Fruit fly (Drosophila melanogaster) whole organism, prepupa: ENCODE measurements around the gene Gpdh1.

Experiments used
- CG11902 ChIP-seq: fragments of 200-800 bp; sonication (Bioruptor generic); optimal IDR thresholded peaks from 3 replicates; lab custom pipeline; 2016; ENCODE audit warnings: missing biosample characterization, missing genetic modification characterization
- CG15336 ChIP-seq: fragments of 200-800 bp; sonication (Bioruptor generic); IDR thresholded peaks from 2 replicates; pipeline ENCODE4 v1.3.6; 2022; ENCODE audit warnings: missing biosample characterization, missing genetic modification characterization
- CG1621 ChIP-seq: fragments of 200-800 bp; sonication (Bioruptor generic); optimal IDR thresholded peaks from 3 replicates; lab custom pipeline; 2018; ENCODE audit warnings: missing biosample characterization, mild to moderate bottlenecking, missing genetic modification characterization
- CG16779 ChIP-seq: fragments of 200-800 bp; sonication (Bioruptor generic); optimal IDR thresholded peaks from 3 replicates; lab custom pipeline; 2017; ENCODE audit warnings: missing biosample characterization, mild to moderate bottlenecking, missing genetic modification characterization
- CG31627 ChIP-seq: fragments of 200-800 bp; sonication (Bioruptor generic); optimal IDR thresholded peaks from 3 replicates; lab custom pipeline; 2016; ENCODE audit warnings: missing biosample characterization, missing genetic modification characterization
- CG34406 ChIP-seq: fragments of 200-800 bp; sonication (Bioruptor generic); optimal IDR thresholded peaks from 3 replicates; lab custom pipeline; 2016; ENCODE audit warnings: missing biosample characterization, missing genetic modification characterization
- CG3919 ChIP-seq: fragments of 200-800 bp; sonication (Bioruptor generic); optimal IDR thresholded peaks from 3 replicates; lab custom pipeline; 2016; ENCODE audit warnings: missing biosample characterization, missing genetic modification characterization
- CG6163 ChIP-seq: fragments of 200-800 bp; sonication (Bioruptor generic); IDR thresholded peaks from 3 replicates; pipeline ENCODE4 v1.3.6; 2022; ENCODE audit warnings: missing biosample characterization, missing genetic modification characterization
- CG6276 ChIP-seq: fragments of 200-800 bp; sonication (Bioruptor generic); optimal IDR thresholded peaks from 2 replicates; lab custom pipeline; 2017; ENCODE audit warnings: missing biosample characterization, mild to moderate bottlenecking, missing genetic modification characterization
- CG6792 ChIP-seq: fragments of 200-800 bp; sonication (Bioruptor generic); optimal IDR thresholded peaks from 3 replicates; lab custom pipeline; 2016; ENCODE audit warnings: missing biosample characterization, missing genetic modification characterization
- CG6854 ChIP-seq: fragments of 200-800 bp; sonication (Bioruptor generic); optimal IDR thresholded peaks from 2 replicates; lab custom pipeline; 2017; ENCODE audit warnings: missing biosample characterization, mild to moderate bottlenecking, missing genetic modification characterization
- CG7368 ChIP-seq: fragments of 200-800 bp; sonication (Bioruptor generic); optimal IDR thresholded peaks from 3 replicates; lab custom pipeline; 2016; ENCODE audit warnings: missing biosample characterization, missing genetic modification characterization
- CG8119 ChIP-seq: fragments of 200-800 bp; sonication (Bioruptor generic); IDR thresholded peaks from 3 replicates; pipeline ENCODE4 v1.3.6; 2022; ENCODE audit warnings: missing biosample characterization, missing genetic modification characterization
- CG8632 ChIP-seq: fragments of 200-800 bp; sonication (Bioruptor generic); optimal IDR thresholded peaks from 3 replicates; lab custom pipeline; 2016; ENCODE audit warnings: missing biosample characterization, missing genetic modification characterization
- Eip75B ChIP-seq: fragments of 200-800 bp; sonication (Bioruptor generic); optimal IDR thresholded peaks from 3 replicates; lab custom pipeline; 2016; ENCODE audit warnings: missing biosample characterization, missing genetic modification characterization
- Ets21C ChIP-seq: fragments of 200-800 bp; sonication (Bioruptor generic); optimal IDR thresholded peaks from 3 replicates; lab custom pipeline; 2016; ENCODE audit warnings: missing biosample characterization, missing genetic modification characterization
- Hr38 ChIP-seq: sonication (Bioruptor generic); optimal IDR thresholded peaks from 2 replicates; lab custom pipeline; 2016; ENCODE audit warnings: missing biosample characterization, missing genetic modification characterization
- Lpt ChIP-seq: fragments of 200-800 bp; sonication (Bioruptor generic); optimal IDR thresholded peaks from 3 replicates; lab custom pipeline; 2016; ENCODE audit warnings: missing biosample characterization, missing genetic modification characterization
- Sox14 ChIP-seq: fragments of 200-800 bp; sonication (Bioruptor generic); optimal IDR thresholded peaks from 3 replicates; lab custom pipeline; 2016; ENCODE audit warnings: missing biosample characterization, missing genetic modification characterization
- Sox15 ChIP-seq: fragments of 200-800 bp; sonication (Bioruptor generic); optimal IDR thresholded peaks from 3 replicates; lab custom pipeline; 2016; ENCODE audit warnings: missing biosample characterization, missing genetic modification characterization
- achi ChIP-seq: fragments of 200-800 bp; sonication (Bioruptor generic); optimal IDR thresholded peaks from 3 replicates; lab custom pipeline; 2016; ENCODE audit warnings: missing biosample characterization, missing genetic modification characterization
- cyc ChIP-seq: fragments of 200-800 bp; sonication (Bioruptor generic); optimal IDR thresholded peaks from 3 replicates; lab custom pipeline; 2016; ENCODE audit warnings: missing biosample characterization, missing genetic modification characterization
- dac ChIP-seq: fragments of 200-800 bp; sonication (Bioruptor generic); optimal IDR thresholded peaks from 2 replicates; lab custom pipeline; 2017; ENCODE audit warnings: missing biosample characterization, mild to moderate bottlenecking, missing genetic modification characterization
- esn ChIP-seq: fragments of 200-800 bp; sonication (Bioruptor generic); optimal IDR thresholded peaks from 2 replicates; lab custom pipeline; 2016; ENCODE audit warnings: missing biosample characterization, mild to moderate bottlenecking, missing genetic modification characterization, moderate library complexity
- fd85E ChIP-seq: fragments of 200-800 bp; sonication (Bioruptor generic); optimal IDR thresholded peaks from 3 replicates; lab custom pipeline; 2016; ENCODE audit warnings: missing biosample characterization, missing genetic modification characterization
- fkh ChIP-seq: fragments of 200-800 bp; sonication (Bioruptor generic); optimal IDR thresholded peaks from 3 replicates; lab custom pipeline; 2017; ENCODE audit warnings: missing biosample characterization, mild to moderate bottlenecking, missing genetic modification characterization, moderate library complexity
- lz ChIP-seq: fragments of 200-800 bp; sonication (Bioruptor generic); optimal IDR thresholded peaks from 3 replicates; lab custom pipeline; 2016; ENCODE audit warnings: missing biosample characterization, missing genetic modification characterization
- salr ChIP-seq, 2 experiments: fragments of 200-800 bp; sonication (Bioruptor generic); optimal IDR thresholded peaks; 3 replicates each; lab custom pipeline; 2016 to 2018; ENCODE audit warnings: missing biosample characterization in 2 of 2, missing genetic modification characterization in 2 of 2, mild to moderate bottlenecking in 1 of 2
- spab ChIP-seq: fragments of 200-800 bp; sonication (Bioruptor generic); optimal IDR thresholded peaks from 2 replicates; lab custom pipeline; 2017; ENCODE audit warnings: missing biosample characterization, mild to moderate bottlenecking, missing genetic modification characterization, missing genetic modification reagents
- svp ChIP-seq: fragments of 200-800 bp; sonication (Bioruptor generic); peaks from one replicate; lab custom pipeline; 2016; ENCODE audit warnings: missing biosample characterization, missing genetic modification characterization
- topi ChIP-seq: fragments of 200-800 bp; sonication (Bioruptor generic); optimal IDR thresholded peaks from 3 replicates; lab custom pipeline; 2016; ENCODE audit warnings: missing biosample characterization, missing genetic modification characterization
- vri ChIP-seq: fragments of 200-800 bp; sonication (Bioruptor generic); optimal IDR thresholded peaks from 3 replicates; lab custom pipeline; 2016; ENCODE audit warnings: missing biosample characterization, mild to moderate bottlenecking, missing genetic modification characterization

The Gpdh1 gene

DNA sequence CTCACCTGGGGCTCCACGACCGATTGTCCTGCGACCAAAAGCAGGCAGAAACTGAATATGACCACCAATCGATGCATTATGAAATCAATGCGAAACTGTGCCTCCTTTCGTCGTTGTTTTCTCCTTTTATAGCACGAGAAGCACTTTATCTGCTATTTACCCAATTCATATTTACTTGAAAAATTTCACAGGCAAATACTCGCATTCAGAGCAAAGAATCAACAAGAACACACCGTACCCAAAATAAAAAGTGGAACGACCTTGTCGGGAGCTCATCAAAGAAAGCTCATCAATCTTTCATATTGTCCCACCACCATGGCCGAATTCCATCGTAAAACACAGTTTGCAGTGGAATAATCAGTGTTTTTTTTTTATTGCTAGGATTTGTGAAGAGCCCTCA is 38.9 kb upstream of the Gpdh1 start, which contains the start of gene CG9021 (continued):
- TF ChIP-seq fd85E (GFP tag; lab: Kevin White, UChicago): no peak
- no peak for TF ChIP-seq dac (GFP tag; lab: Kevin White, UChicago)
- no peak for TF ChIP-seq CG6276 (GFP tag; lab: Kevin White, UChicago)
- TF ChIP-seq Eip75B (GFP tag; lab: Kevin White, UChicago): no peak
- TF ChIP-seq Sox15: no peak
- peak; percentile 55 for TF ChIP-seq topi (GFP tag; lab: Kevin White, UChicago)
- peak; percentile 14 for TF ChIP-seq CG8632
- peak; percentile 6 for TF ChIP-seq CG3919 (GFP tag; lab: Kevin White, UChicago)
- no peak for TF ChIP-seq Hr38 (GFP tag; lab: Kevin White, UChicago)
- no peak for TF ChIP-seq CG6163
- no peak for TF ChIP-seq CG16779

DNA sequence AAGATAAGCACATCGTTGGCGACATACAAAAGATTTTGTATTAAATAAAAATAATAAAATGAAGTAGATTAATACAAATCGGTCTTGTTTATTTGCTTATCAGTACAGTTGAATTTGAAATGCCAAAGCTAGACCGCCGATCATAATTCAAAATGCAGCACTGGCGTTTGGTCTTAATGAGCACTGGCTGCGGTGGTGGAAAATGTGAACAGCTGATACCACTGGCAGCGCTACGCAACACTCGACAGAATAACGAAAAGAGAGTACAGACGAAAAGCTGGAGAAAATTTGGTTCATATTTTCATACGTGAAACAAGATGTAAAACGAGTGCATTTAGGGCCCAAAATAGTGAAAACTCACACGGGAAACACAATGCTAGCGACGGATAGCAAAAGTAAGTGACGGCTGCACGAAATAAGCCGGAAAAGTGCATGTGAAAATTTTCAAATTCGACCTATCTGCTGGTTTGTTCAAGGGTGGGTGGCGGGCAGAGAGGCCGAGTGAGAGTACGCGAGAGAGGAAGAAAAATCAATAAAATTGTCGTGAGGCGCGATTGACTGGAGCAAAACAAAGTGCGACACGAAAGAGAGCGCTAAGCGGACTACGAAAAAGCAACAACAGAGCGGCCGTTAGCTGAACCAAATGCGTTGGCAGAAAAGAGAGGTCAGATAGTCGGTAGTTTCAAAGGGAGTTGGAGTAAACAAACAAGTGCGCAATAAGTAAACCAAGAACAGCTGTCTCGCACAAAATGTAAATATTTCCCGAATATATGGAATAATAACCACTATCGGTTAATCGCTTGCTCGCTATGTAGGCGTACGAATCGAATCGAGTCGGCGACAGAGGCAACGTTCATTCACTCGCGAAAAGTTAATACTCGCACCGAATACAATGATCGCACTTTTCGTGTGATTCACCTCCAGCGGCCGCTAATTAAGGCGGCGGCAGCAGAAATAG is 36.3 kb upstream of the Gpdh1 start, which contains the start of gene bchs:
Gene bchs, plus strand, starts transcription at position 277 of the 958 bp plus-strand sequence.
- TF ChIP-seq Ets21C (GFP tag; lab: Kevin White, UChicago) (no peak), topi (GFP tag; lab: Kevin White, UChicago) (peak; percentile 24), lz (peak; percentile 25), fkh (peak; percentile 100), CG11902 (no peak), CG31627 (GFP tag; lab: Kevin White, UChicago) (peak; percentile 62), CG6276 (GFP tag; lab: Kevin White, UChicago) (peak; percentile 78), salr (GFP tag; optimal IDR thresholded peaks at IDR 0.05; lab: Kevin White, UChicago) (peak in 1 of 2 experiments; percentile 26), achi (GFP tag; lab: Kevin White, UChicago) (peak; percentile 7), CG6163 (no peak; the same call in 1 of the 3 replicates), svp (GFP tag; lab: Kevin White, UChicago) (peak; percentile 77), CG8119 (0 out of 3 replicates have a peak, but pooled peaks have one; percentile 42), Lpt (GFP tag; lab: Kevin White, UChicago) (no peak), Eip75B (GFP tag; lab: Kevin White, UChicago) (peak; percentile 12), CG16779 (peak; percentile 11), vri (GFP tag; lab: Kevin White, UChicago) (peak; percentile 73), CG15336 (0 out of 2 replicates have a peak, but pooled peaks have one; percentile 22), Sox14 (peak; percentile 41), CG6792 (no peak), spab (GFP tag; lab: Kevin White, UChicago) (no peak), CG1621 (tag; lab: Kevin White, UChicago) (no peak), CG34406 (GFP tag; lab: Kevin White, UChicago) (peak; percentile 17), cyc (peak; percentile 3), esn (GFP tag; lab: Kevin White, UChicago) (peak; percentile 5)
- TF ChIP-seq, all 60 proteins: peak for 17

DNA sequence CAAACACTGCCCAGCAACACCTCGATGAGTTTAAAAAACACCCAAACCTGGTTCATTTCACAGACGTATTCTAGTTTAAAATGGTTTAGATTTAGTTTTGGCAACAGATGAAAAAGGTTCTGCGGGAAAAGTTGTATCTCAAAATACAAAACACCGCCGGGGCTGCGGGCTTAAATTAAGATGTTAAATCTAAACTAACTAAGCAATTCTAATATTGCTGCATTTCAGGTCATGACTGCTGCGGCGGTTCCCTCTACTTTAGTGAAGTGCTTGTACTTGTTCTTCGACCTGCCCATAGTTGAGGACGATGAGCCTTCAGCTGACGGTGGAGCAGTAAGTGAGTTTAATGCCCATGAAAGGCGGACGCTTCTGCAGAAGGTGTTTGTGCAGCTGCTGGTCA is 33.3 kb upstream of the Gpdh1 start, which contains the start of gene CG14000:
Gene CG14000, minus strand, starts transcription at position 101 of the 400 bp plus-strand sequence.
- TF ChIP-seq CG3919 (GFP tag; lab: Kevin White, UChicago) (no peak), svp (GFP tag; lab: Kevin White, UChicago) (no peak), Sox14 (no peak), CG6163 (no peak), CG8119 (no peak)
- TF ChIP-seq, all 60 proteins: peak for 0

DNA sequence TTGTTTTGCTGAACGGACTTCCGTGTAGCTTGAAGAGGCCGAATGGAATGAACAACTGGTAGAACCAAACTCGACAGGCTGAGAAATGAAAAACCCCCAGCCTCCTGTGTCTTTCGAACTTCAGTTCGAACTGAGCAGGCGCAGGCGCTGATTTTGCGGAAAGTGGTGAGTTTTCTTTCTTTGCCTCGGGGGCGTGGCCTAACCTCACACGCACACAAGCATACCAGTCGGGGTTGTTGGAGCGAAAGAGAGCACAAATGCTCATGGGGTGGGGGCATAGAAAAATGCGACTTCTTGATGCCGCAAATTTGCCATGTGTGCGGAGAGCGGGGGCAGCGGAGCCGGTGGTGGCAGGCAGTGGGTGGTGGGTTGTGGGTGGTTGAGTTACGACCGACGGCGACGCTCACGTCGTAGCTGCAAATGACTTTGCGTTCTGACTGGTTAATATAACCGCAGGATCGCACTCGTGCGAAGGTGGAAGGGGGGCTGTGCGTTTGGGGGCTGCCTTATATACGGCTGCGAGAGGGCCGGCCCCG is 19.8 kb upstream of the Gpdh1 start, which contains the start of gene CG9016:
Gene CG9016, minus strand, starts transcription at position 51 of the 536 bp plus-strand sequence.
- TF ChIP-seq CG11902 (no peak), CG6854 (GFP tag; lab: Kevin White, UChicago) (no peak), dac (GFP tag; lab: Kevin White, UChicago) (no peak), Sox14 (no peak), lz (no peak), CG6792 (no peak), achi (GFP tag; lab: Kevin White, UChicago) (no peak), salr (GFP tag; optimal IDR thresholded peaks at IDR 0.05; lab: Kevin White, UChicago) (no peak), topi (GFP tag; lab: Kevin White, UChicago) (no peak), svp (GFP tag; lab: Kevin White, UChicago) (peak; percentile 6), CG7368 (GFP tag; lab: Kevin White, UChicago) (peak; percentile 52)
